Worm (Caenorhabditis elegans): ENCODE measurements around the gene srx-116.
A peak's percentile ranks its signal among the peaks of the same experiment; 100 is the strongest.

The srx-116 gene

ce11 chrV:12714120-12714519 lies 43.4 kb downstream of the srx-116 start, which contains the start of gene R11D1.4:
Gene R11D1.4 (minus strand): TSS chrV:12714220.
- no peak for TF ChIP-seq mxl-3 (GFP tag; optimal IDR thresholded peaks at IDR 0.05)
- TF ChIP-seq zip-11 (GFP tag; IDR thresholded peaks at IDR 0.05): no peak
- TF ChIP-seq fos-1 (tag; optimal IDR thresholded peaks at IDR 0.05): no peak
- no peak for TF ChIP-seq dve-1 (tag; optimal IDR thresholded peaks at IDR 0.05; ENCODE audit: insufficient read depth)
- TF ChIP-seq mxl-2 (GFP tag; conservative IDR thresholded peaks at IDR 0.05): no peak
- TF ChIP-seq ces-1 (GFP tag; optimal IDR thresholded peaks at IDR 0.05): no peak

ce11 chrV:12716447-12716846 lies 45.7 kb downstream of the srx-116 start, which contains the start of gene str-178:
Gene str-178 (minus strand): TSS chrV:12716547.
- TF ChIP-seq spr-3 (GFP tag; optimal IDR thresholded peaks at IDR 0.05) (no peak), aha-1 (tag) (no peak), ztf-7 (tag; optimal IDR thresholded peaks at IDR 0.05) (no peak), madf-9 (GFP tag; conservative IDR thresholded peaks at IDR 0.05) (no peak), spr-1 (tag; optimal IDR thresholded peaks at IDR 0.05) (no peak), T26A8.4 (GFP tag; IDR thresholded peaks at IDR 0.05) (no peak), ceh-28 (tag; optimal IDR thresholded peaks at IDR 0.05) (no peak), cey-2 (tag; optimal IDR thresholded peaks at IDR 0.05; ENCODE audit: borderline replicate concordance, insufficient read depth) (no peak), aly-2 (tag; optimal IDR thresholded peaks at IDR 0.05) (no peak), unc-130 (GFP tag; optimal IDR thresholded peaks at IDR 0.05) (no peak), ztf-11 (tag; optimal IDR thresholded peaks at IDR 0.05) (no peak), egl-27 (tag; optimal IDR thresholded peaks at IDR 0.05) (no peak)

DNA sequence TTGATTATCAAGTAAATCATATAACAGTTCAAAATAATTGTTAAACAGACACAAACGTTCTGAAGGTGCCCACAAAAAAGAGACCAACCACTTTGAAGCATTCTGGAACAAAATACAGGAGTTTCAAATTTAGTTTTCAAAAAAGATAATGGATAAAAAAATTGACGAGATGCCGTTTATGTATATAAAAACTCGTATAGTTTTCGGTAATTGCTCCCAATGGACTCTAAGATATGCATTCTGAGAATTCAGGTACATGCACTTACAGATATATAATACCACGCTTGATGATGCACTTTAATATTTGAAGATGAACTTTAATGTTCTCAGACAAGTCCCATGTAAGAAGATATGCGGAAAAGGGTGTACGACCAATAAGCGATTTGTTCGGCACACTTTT lies 47.9 kb downstream of the srx-116 start, which contains the start of gene str-181:
Gene str-181 (minus strand): TSS at position 101 of the 400 bp plus-strand sequence.
- TF ChIP-seq mxl-3 (GFP tag; optimal IDR thresholded peaks at IDR 0.05) (no peak), Y105C5A.15 (GFP tag; IDR thresholded peaks at IDR 0.05) (no peak), aha-1 (tag) (peak; percentile 56), arid-1 (GFP tag; conservative IDR thresholded peaks at IDR 0.05) (no peak), F26F4.8 (GFP tag; conservative IDR thresholded peaks at IDR 0.05) (no peak)

ce11 chrV:12719713-12720112 lies 49.0 kb downstream of the srx-116 start, which contains the start of gene R11D1.7:
Gene R11D1.7 (plus strand): TSS chrV:12720013.
- TF ChIP-seq lin-38 (GFP tag; IDR thresholded peaks at IDR 0.05): no peak
- no peak for TF ChIP-seq php-3 (GFP tag; IDR thresholded peaks at IDR 0.05)
- no peak for TF ChIP-seq skn-1 (tag; optimal IDR thresholded peaks at IDR 0.05)
- no peak for TF ChIP-seq F44E2.7 (GFP tag; IDR thresholded peaks at IDR 0.05)
- no peak for TF ChIP-seq F49E8.2 (tag; optimal IDR thresholded peaks at IDR 0.05; ENCODE audit: borderline replicate concordance)
- TF ChIP-seq hif-1 (tag; optimal IDR thresholded peaks at IDR 0.05): no peak
- TF ChIP-seq rbr-2 (tag; optimal IDR thresholded peaks at IDR 0.05): no peak
- TF ChIP-seq daf-8 (GFP tag; IDR thresholded peaks at IDR 0.05): no peak
- TF ChIP-seq egl-43 (GFP tag; IDR thresholded peaks at IDR 0.05): no peak
- no peak for TF ChIP-seq nhr-111 (GFP tag; optimal IDR thresholded peaks at IDR 0.05)
- no peak for TF ChIP-seq spr-3 (GFP tag; optimal IDR thresholded peaks at IDR 0.05)
- no peak for TF ChIP-seq ctbp-1 (GFP tag; IDR thresholded peaks at IDR 0.05)

Measured in whole organism, L4 larva.